Worm (Caenorhabditis elegans) whole organism, late embryonic: ENCODE measurements around the gene F38A6.5.

ENCODE experiments used
- C08G9.2 ChIP-seq: sonication (generic microtip); optimal IDR thresholded peaks from 2 replicates; lab custom pipeline; 2016; ENCODE audit warnings: mild to moderate bottlenecking, missing genetic modification characterization, moderate library complexity, missing compliant biosample characterization
- ama-1 ChIP-seq: fragments of 150-350 bp; optimal IDR thresholded peaks from 2 replicates; lab custom pipeline; 2014
- ceh-14 ChIP-seq: sonication (generic microtip); optimal IDR thresholded peaks from 2 replicates; lab custom pipeline; 2016; ENCODE audit warnings: missing genotype, missing genetic modification characterization, missing compliant biosample characterization
- ceh-48 ChIP-seq: sonication (generic microtip); optimal IDR thresholded peaks from 2 replicates; lab custom pipeline; 2016; ENCODE audit warnings: missing genetic modification characterization, inconsistent platforms, missing compliant biosample characterization
- ets-4 ChIP-seq: sonication (generic microtip); optimal IDR thresholded peaks from 2 replicates; lab custom pipeline; 2016; ENCODE audit warnings: missing genetic modification characterization, missing compliant biosample characterization
- eyg-1 ChIP-seq: sonication (generic microtip); optimal IDR thresholded peaks from 2 replicates; lab custom pipeline; 2016; ENCODE audit warnings: missing genotype, missing genetic modification characterization, missing compliant biosample characterization
- fax-1 ChIP-seq: sonication (generic microtip); optimal IDR thresholded peaks from 2 replicates; lab custom pipeline; 2016; ENCODE audit warnings: missing genotype, missing genetic modification characterization, missing compliant biosample characterization
- lin-11 ChIP-seq: fragments of 200-800 bp; sonication (Bioruptor generic); optimal IDR thresholded peaks from 2 replicates; lab custom pipeline; 2018; ENCODE audit warnings: mild to moderate bottlenecking, missing genetic modification characterization, missing compliant biosample characterization
- nhr-11 ChIP-seq: fragments of 150-350 bp; optimal IDR thresholded peaks from 2 replicates; lab custom pipeline; 2014; ENCODE audit warnings: missing biosample characterization, missing genetic modification characterization
- pha-4 ChIP-seq: fragments of 150-350 bp; optimal IDR thresholded peaks from 2 replicates; lab custom pipeline; 2018; ENCODE audit warnings: missing biosample characterization, missing genetic modification reagents, missing genetic modification characterization
- pqm-1 ChIP-seq: sonication (generic microtip); optimal IDR thresholded peaks from 2 replicates; lab custom pipeline; 2016; ENCODE audit warnings: missing genetic modification characterization, missing compliant biosample characterization
- sox-4 ChIP-seq: sonication (generic microtip); optimal IDR thresholded peaks from 2 replicates; lab custom pipeline; 2017; ENCODE audit warnings: mild to moderate bottlenecking, missing genetic modification characterization, inconsistent platforms, missing compliant biosample characterization
- unc-86 ChIP-seq: sonication (generic microtip); optimal IDR thresholded peaks from 2 replicates; lab custom pipeline; 2016; ENCODE audit warnings: missing genetic modification characterization, missing compliant biosample characterization

ce11 chrV:20744290-20744837 lies 29.2 kb downstream of the F38A6.5 start, which contains the start of gene dnj-25:
- no peak for TF ChIP-seq pha-4 (tag; lab: Kevin White, UChicago)
- TF ChIP-seq ceh-14 (tag; lab: Kevin White, UChicago): no peak
- TF ChIP-seq fax-1 (tag; lab: Kevin White, UChicago): no peak
- TF ChIP-seq unc-86 (tag; lab: Kevin White, UChicago): no peak
- no peak for TF ChIP-seq C08G9.2 (tag; lab: Kevin White, UChicago)
- TF ChIP-seq eyg-1 (tag; lab: Kevin White, UChicago): no peak
- TF ChIP-seq ceh-48: no peak
- no peak for TF ChIP-seq pqm-1 (tag; lab: Kevin White, UChicago)
- TF ChIP-seq ama-1 (lab: Kevin White, UChicago): no peak
- no peak for TF ChIP-seq nhr-11 (tag; lab: Kevin White, UChicago)
- no peak for TF ChIP-seq ets-4 (tag; lab: Kevin White, UChicago)
- no peak for TF ChIP-seq lin-11 (tag; lab: Kevin White, UChicago)
- TF ChIP-seq sox-4 (tag; lab: Kevin White, UChicago): no peak
